Worm (Caenorhabditis elegans): ENCODE results near the gene Y66C5A.1.

Gene Y66C5A.1

DNA sequence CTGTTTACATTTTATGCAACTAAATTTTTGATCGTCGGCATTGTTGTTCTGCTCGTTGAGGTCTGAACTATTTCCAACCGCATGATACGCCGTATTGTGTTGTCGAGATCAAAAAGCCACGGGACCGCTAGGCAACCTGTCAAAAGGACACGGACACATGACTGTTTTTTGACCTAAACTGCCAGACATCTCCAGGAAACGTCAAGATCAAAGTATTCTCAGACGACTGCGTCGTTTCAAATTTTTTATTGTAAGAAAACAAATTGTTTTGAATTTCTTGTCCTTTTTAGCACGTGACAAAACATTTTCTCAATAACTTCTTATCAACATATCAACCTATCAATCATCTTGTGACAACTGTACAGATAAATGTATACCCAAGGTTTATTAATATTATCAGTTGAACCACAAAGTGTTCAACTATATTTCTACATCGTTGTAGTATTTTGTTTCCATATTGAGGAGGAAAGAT lies 46.8 kb upstream of the Y66C5A.1 start (continued):
- TF ChIP-seq ztf-4 (tag; optimal IDR thresholded peaks at IDR 0.05) (no peak), elt-1 (tag; optimal IDR thresholded peaks at IDR 0.05) (no peak), peb-1 (tag; optimal IDR thresholded peaks at IDR 0.05) (no peak), ceh-16 (tag; optimal IDR thresholded peaks at IDR 0.05) (no peak), nhr-11 (tag; optimal IDR thresholded peaks at IDR 0.05) (no peak), lin-39 (tag; optimal IDR thresholded peaks at IDR 0.05) (no peak), dmd-4 (tag; optimal IDR thresholded peaks at IDR 0.05) (no peak), fos-1 (tag; optimal IDR thresholded peaks at IDR 0.05) (peak; percentile 58), ceh-82 (tag; optimal IDR thresholded peaks at IDR 0.05) (no peak), aly-2 (tag; optimal IDR thresholded peaks at IDR 0.05) (no peak), lsy-2 (tag; optimal IDR thresholded peaks at IDR 0.05) (peak in 1 of 2 experiments; percentile 52), snpc-4 (tag; optimal IDR thresholded peaks at IDR 0.05) (no peak), unc-62 (GFP tag; optimal IDR thresholded peaks at IDR 0.05) (no peak), alr-1 (tag; optimal IDR thresholded peaks at IDR 0.05) (no peak), egl-27 (tag; optimal IDR thresholded peaks at IDR 0.05) (no peak), nhr-77 (tag; optimal IDR thresholded peaks at IDR 0.05) (no peak), nhr-23 (tag; optimal IDR thresholded peaks at IDR 0.05) (no peak), R02D3.7 (tag; optimal IDR thresholded peaks at IDR 0.05) (no peak), Y55F3AM.14 (GFP tag; optimal IDR thresholded peaks at IDR 0.05) (no peak), sma-3 (GFP tag; optimal IDR thresholded peaks at IDR 0.05) (peak; percentile 78), lin-13 (GFP tag; optimal IDR thresholded peaks at IDR 0.05) (peak; percentile 56), nhr-129 (tag; optimal IDR thresholded peaks at IDR 0.05) (peak; percentile 81), nhr-10 (tag; optimal IDR thresholded peaks at IDR 0.05) (no peak), nhr-21 (tag; optimal IDR thresholded peaks at IDR 0.05) (peak; percentile 75), ztf-1 (GFP tag; conservative IDR thresholded peaks at IDR 0.05) (no peak), sem-4 (tag; optimal IDR thresholded peaks at IDR 0.05) (no peak), nhr-237 (tag; optimal IDR thresholded peaks at IDR 0.05) (no peak)

DNA sequence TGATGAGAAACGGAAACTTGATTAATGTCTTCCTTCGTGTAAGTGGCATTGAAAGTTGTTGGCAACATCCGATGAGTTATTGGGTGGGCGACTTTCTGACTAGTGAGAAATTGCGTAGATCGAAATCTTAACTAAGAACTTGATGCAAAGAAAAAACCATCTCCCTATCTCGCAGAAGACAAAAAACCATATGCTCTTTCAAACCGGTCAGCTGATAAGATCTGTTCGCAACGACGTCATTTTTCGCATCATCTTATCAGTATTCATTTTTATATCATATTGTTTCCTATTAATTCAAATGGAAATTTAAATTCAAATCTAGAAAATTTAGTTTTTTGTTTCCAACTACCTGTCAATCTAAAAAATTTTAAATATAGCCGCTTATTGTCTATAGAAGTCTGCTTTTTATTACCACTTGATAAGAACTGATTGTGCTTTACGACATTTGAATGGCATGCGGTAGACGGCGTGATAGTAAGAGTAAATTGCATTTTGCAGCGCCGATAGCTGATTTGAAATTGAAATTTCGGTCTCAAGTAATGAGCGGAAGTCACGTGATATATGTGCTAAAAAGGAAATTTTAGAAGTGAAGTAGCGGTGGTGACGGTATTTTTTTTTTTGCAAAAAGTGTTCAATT lies 45.2 kb upstream of the Y66C5A.1 start:
- TF ChIP-seq elt-3 (tag; optimal IDR thresholded peaks at IDR 0.05) (no peak), fos-1 (tag; optimal IDR thresholded peaks at IDR 0.05) (peak; percentile 62), elt-1 (tag; optimal IDR thresholded peaks at IDR 0.05) (no peak), nhr-25 (tag; optimal IDR thresholded peaks at IDR 0.05) (peak; percentile 87), R02D3.7 (tag; optimal IDR thresholded peaks at IDR 0.05) (no peak), ztf-1 (GFP tag; conservative IDR thresholded peaks at IDR 0.05) (no peak), zag-1 (tag; optimal IDR thresholded peaks at IDR 0.05) (no peak), lsy-2 (tag; optimal IDR thresholded peaks at IDR 0.05) (no peak), ZK546.5 (tag; optimal IDR thresholded peaks at IDR 0.05) (no peak), nhr-77 (tag; optimal IDR thresholded peaks at IDR 0.05) (no peak), nhr-11 (tag; optimal IDR thresholded peaks at IDR 0.05) (no peak), lin-39 (tag; optimal IDR thresholded peaks at IDR 0.05) (no peak), ama-1 (optimal IDR thresholded peaks at IDR 0.05) (no peak), nhr-6 (tag; optimal IDR thresholded peaks at IDR 0.05) (no peak), egl-27 (tag; optimal IDR thresholded peaks at IDR 0.05) (no peak), sem-4 (tag; optimal IDR thresholded peaks at IDR 0.05) (no peak), ceh-82 (tag; optimal IDR thresholded peaks at IDR 0.05) (no peak), mab-5 (tag; optimal IDR thresholded peaks at IDR 0.05) (no peak), blmp-1 (tag; optimal IDR thresholded peaks at IDR 0.05; ENCODE audit: insufficient read depth) (peak; percentile 71), aly-2 (tag; optimal IDR thresholded peaks at IDR 0.05) (no peak), unc-62 (GFP tag; optimal IDR thresholded peaks at IDR 0.05) (no peak), ztf-4 (tag; optimal IDR thresholded peaks at IDR 0.05) (no peak), ceh-16 (tag; optimal IDR thresholded peaks at IDR 0.05) (peak; percentile 96), snpc-4 (tag; optimal IDR thresholded peaks at IDR 0.05) (no peak), lin-13 (GFP tag; optimal IDR thresholded peaks at IDR 0.05) (no peak), sma-3 (GFP tag; optimal IDR thresholded peaks at IDR 0.05) (peak; percentile 20), gmeb-1 (tag; optimal IDR thresholded peaks at IDR 0.05) (peak; percentile 28), peb-1 (tag; optimal IDR thresholded peaks at IDR 0.05) (no peak), alr-1 (tag; optimal IDR thresholded peaks at IDR 0.05) (no peak), C34F6.9 (tag; optimal IDR thresholded peaks at IDR 0.05) (no peak), unc-39 (tag; optimal IDR thresholded peaks at IDR 0.05) (no peak), F13H6.1 (tag; optimal IDR thresholded peaks at IDR 0.05) (no peak), skn-1 (tag; optimal IDR thresholded peaks at IDR 0.05) (no peak), dmd-4 (tag; optimal IDR thresholded peaks at IDR 0.05) (no peak), unc-55 (GFP tag; optimal IDR thresholded peaks at IDR 0.05) (no peak), nhr-10 (tag; optimal IDR thresholded peaks at IDR 0.05) (no peak), ztf-11 (tag; optimal IDR thresholded peaks at IDR 0.05) (no peak), nhr-237 (tag; optimal IDR thresholded peaks at IDR 0.05) (no peak), Y55F3AM.14 (GFP tag; optimal IDR thresholded peaks at IDR 0.05) (no peak), crh-2 (tag; optimal IDR thresholded peaks at IDR 0.05) (no peak), lin-11 (tag; optimal IDR thresholded peaks at IDR 0.05) (no peak), nhr-23 (tag; optimal IDR thresholded peaks at IDR 0.05) (no peak), nhr-129 (tag; optimal IDR thresholded peaks at IDR 0.05) (peak; percentile 32), nhr-21 (tag; optimal IDR thresholded peaks at IDR 0.05) (no peak), mbf-1 (tag; optimal IDR thresholded peaks at IDR 0.05) (no peak), sma-9 (GFP tag; optimal IDR thresholded peaks at IDR 0.05) (peak; percentile 73), sma-9 (tag; optimal IDR thresholded peaks at IDR 0.05) (no peak), nhr-12 (tag; optimal IDR thresholded peaks at IDR 0.05) (no peak)
